Worm (Caenorhabditis elegans): ENCODE measurements around the gene M05D6.9.

- TF ChIP-seq dao-5 (tag; optimal IDR thresholded peaks at IDR 0.05) = no peak
- no peak for TF ChIP-seq W03F9.2 (tag; optimal IDR thresholded peaks at IDR 0.05)
- no peak for TF ChIP-seq him-1 (tag; optimal IDR thresholded peaks at IDR 0.05)
Measured at ce11 chrII:8456681-8457389, 37.2 kb upstream of the M05D6.9 start.
